Worm (Caenorhabditis elegans) whole organism, mixed stage, embryonic: ENCODE results near the gene M28.4.

Experiments
- ces-1 ChIP-seq: fragments of 150-350 bp; optimal IDR thresholded peaks from 2 replicates; lab custom pipeline; 2014; ENCODE audit warnings: missing biosample characterization, missing genetic modification reagents, missing genetic modification characterization
- unc-39 ChIP-seq: fragments of 150-350 bp; optimal IDR thresholded peaks from 2 replicates; lab custom pipeline; 2014; ENCODE audit warnings: missing biosample characterization, missing genetic modification characterization

The M28.4 gene

ce11 chrII:10696060-10696459 lies 52.6 kb downstream of the M28.4 start:
- TF ChIP-seq ces-1 (GFP tag; lab: Kevin White, UChicago) (peak; percentile 96), unc-39 (tag; lab: Kevin White, UChicago) (no peak)
